Worm (Caenorhabditis elegans): ENCODE results near the gene mam-7.

The mam-7 gene

DNA sequence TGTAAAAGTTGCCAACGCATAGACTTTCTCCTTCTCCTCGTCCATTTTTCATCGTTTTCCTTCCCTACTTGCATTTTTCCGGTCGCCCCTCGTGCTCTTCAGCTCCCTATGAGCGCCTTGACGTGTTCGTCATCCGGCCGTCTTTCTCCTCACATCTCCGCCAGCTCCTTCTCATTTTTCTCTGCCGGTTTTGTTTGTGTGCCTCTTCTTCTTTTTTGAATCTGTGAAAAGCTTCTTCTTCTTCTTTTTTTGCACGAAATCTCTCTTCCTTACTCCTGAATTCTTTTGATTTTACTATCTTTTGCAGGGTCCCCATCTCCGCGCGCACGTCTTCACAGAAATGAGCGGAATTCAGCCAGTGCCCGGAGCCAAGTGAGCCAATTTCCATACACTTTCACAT, 41.4 kb upstream of the mam-7 start, which contains the start of gene K11H3.3:
Gene K11H3.3, plus strand, starts transcription at position 308 of the 400 bp plus-strand sequence.
- peak in 1 of 3 experiments; percentile 0 for TF ChIP-seq ceh-82 (tag; optimal IDR thresholded peaks at IDR 0.05)
- peak; percentile 59 for TF ChIP-seq lin-14 (GFP tag; optimal IDR thresholded peaks at IDR 0.05)
- no peak for TF ChIP-seq efl-1 (optimal IDR thresholded peaks at IDR 0.05)
- peak in 1 of 2 experiments; percentile 42 for TF ChIP-seq efl-1 (GFP tag; optimal IDR thresholded peaks at IDR 0.05 in 1 of 2)
- TF ChIP-seq jun-1 (tag; optimal IDR thresholded peaks at IDR 0.05): no peak

- TF ChIP-seq efl-1 (optimal IDR thresholded peaks at IDR 0.05) (no peak), efl-1 (GFP tag; optimal IDR thresholded peaks at IDR 0.05 in 1 of 2) (peak in 1 of 2 experiments; percentile 71), unc-130 (tag; optimal IDR thresholded peaks at IDR 0.05) (no peak)
Observed at ce11 chrIII:9853667-9854620, 39.0 kb upstream of the mam-7 start.

ce11 chrIII:9854960-9855359, 38.0 kb upstream of the mam-7 start:
- TF ChIP-seq efl-1 (optimal IDR thresholded peaks at IDR 0.05) (no peak), efl-1 (GFP tag; optimal IDR thresholded peaks at IDR 0.05 in 1 of 2) (peak in 1 of 2 experiments; percentile 68), dpl-1 (GFP tag; optimal IDR thresholded peaks at IDR 0.05) (no peak)

DNA sequence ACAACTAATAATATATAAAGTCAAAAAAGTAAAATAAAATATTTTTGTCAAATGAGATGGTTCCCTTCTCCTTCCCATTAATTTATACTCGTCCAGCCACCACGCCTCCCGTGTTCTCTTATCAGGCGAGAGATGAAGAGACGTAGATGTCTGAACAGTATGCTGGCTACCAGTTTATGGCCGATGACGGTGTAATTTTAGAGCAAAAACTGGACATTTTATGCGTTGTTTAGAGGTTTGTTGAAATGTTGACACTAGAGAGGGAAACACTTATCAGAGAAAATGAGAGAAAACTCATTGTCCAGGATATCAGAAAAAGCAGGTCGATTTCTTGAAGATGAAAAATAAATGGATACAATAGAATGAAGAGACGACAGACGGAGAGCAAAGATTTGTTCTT, 35.8 kb upstream of the mam-7 start:
- TF ChIP-seq pqm-1 (tag; optimal IDR thresholded peaks at IDR 0.05) (no peak), nhr-90 (tag; optimal IDR thresholded peaks at IDR 0.05; ENCODE audit: poor library complexity) (peak; percentile 36), lsy-2 (tag; optimal IDR thresholded peaks at IDR 0.05) (peak in 1 of 2 experiments; percentile 13), nhr-71 (tag; optimal IDR thresholded peaks at IDR 0.05) (peak; percentile 16), lin-14 (GFP tag; optimal IDR thresholded peaks at IDR 0.05) (peak; percentile 19), dsc-1 (tag; optimal IDR thresholded peaks at IDR 0.05) (no peak), blmp-1 (tag; optimal IDR thresholded peaks at IDR 0.05) (peak; percentile 3), nhr-85 (tag) (peak; percentile 45), efl-1 (optimal IDR thresholded peaks at IDR 0.05) (no peak), efl-1 (GFP tag; optimal IDR thresholded peaks at IDR 0.05 in 1 of 2) (peak in 1 of 2 experiments; percentile 15)

- TF ChIP-seq elt-3 (tag; optimal IDR thresholded peaks at IDR 0.05) (peak in 1 of 6 experiments; percentile 0), efl-1 (optimal IDR thresholded peaks at IDR 0.05) (no peak), efl-1 (GFP tag; optimal IDR thresholded peaks at IDR 0.05 in 1 of 2) (peak in 1 of 2 experiments; percentile 92), nhr-71 (tag; optimal IDR thresholded peaks at IDR 0.05) (peak; percentile 14), nhr-19 (GFP tag; conservative IDR thresholded peaks at IDR 0.05) (no peak), elt-2 (tag; optimal IDR thresholded peaks at IDR 0.05) (peak; percentile 46)
Observed at ce11 chrIII:9858061-9858460, 34.9 kb upstream of the mam-7 start.

DNA sequence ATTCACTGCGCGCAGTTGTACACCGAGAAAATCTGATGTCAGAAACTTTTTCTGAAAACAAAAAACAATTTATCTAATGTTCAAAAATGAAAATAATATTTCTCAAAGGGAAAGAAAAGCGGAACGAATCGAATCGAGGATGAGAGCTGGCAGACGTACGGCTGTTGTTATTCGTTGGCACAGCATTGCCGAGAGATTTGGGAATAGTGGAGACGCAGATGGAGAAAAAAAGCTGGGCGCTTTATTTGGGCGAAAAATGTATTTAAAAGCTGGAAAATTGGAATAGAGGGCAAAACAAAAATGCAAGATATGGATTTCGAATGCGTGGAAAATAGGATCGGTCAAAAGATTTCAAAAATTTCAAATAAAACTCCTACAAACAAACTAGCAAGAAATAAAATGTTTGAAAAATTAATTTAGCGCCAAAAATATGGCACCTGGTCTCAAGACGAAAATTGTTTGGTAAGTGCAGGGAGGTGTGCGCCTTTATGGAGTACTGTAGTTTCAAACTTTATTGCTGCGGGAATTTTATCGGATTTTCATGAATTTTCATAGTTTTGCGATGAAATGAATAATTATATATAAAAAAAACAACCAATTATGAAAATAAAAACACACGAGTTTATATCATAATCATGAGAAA, 33.7 kb upstream of the mam-7 start, which contains the start of gene gpdh-2:
Gene gpdh-2, minus strand, starts transcription at position 51 of the 643 bp plus-strand sequence.
- TF ChIP-seq mdl-1 (tag; optimal IDR thresholded peaks at IDR 0.05): no peak
- no peak for TF ChIP-seq C04F5.9 (tag; optimal IDR thresholded peaks at IDR 0.05)
- TF ChIP-seq swsn-7 (tag; optimal IDR thresholded peaks at IDR 0.05): no peak
- TF ChIP-seq nhr-28 (tag; optimal IDR thresholded peaks at IDR 0.05): no peak
- TF ChIP-seq efl-1 (optimal IDR thresholded peaks at IDR 0.05): no peak
- TF ChIP-seq efl-1 (GFP tag; optimal IDR thresholded peaks at IDR 0.05 in 1 of 2): no peak
- no peak for TF ChIP-seq rnt-1 (tag; optimal IDR thresholded peaks at IDR 0.05)
- no peak for TF ChIP-seq xbp-1 (tag; optimal IDR thresholded peaks at IDR 0.05)
- TF ChIP-seq lin-35 (GFP tag; optimal IDR thresholded peaks at IDR 0.05): no peak
- no peak for TF ChIP-seq nhr-19 (GFP tag; conservative IDR thresholded peaks at IDR 0.05)
- TF ChIP-seq mab-9 (GFP tag; IDR thresholded peaks at IDR 0.05): no peak
- no peak for TF ChIP-seq vab-15 (tag; optimal IDR thresholded peaks at IDR 0.05)
- no peak for TF ChIP-seq fkh-4 (tag; optimal IDR thresholded peaks at IDR 0.05; ENCODE audit: borderline replicate concordance)
- no peak for TF ChIP-seq mef-2 (tag; optimal IDR thresholded peaks at IDR 0.05)
- TF ChIP-seq unc-98 (GFP tag; IDR thresholded peaks at IDR 0.05): no peak
